Worm (Caenorhabditis elegans): ENCODE data around the gene paqr-2.

Gene paqr-2

ce11 chrIII:5379879-5380331 lies at the start of gene paqr-2:
Gene paqr-2, minus strand, starts transcription at chrIII:5379929.
- no peak for TF ChIP-seq unc-62 (GFP tag; optimal IDR thresholded peaks at IDR 0.05)

ce11 chrIII:5427096-5427495 lies 47.4 kb upstream of the paqr-2 start:
- TF ChIP-seq unc-62 (GFP tag; optimal IDR thresholded peaks at IDR 0.05): no peak

- no peak for TF ChIP-seq unc-62 (GFP tag; optimal IDR thresholded peaks at IDR 0.05)
Measured at ce11 chrIII:5424363-5424762, 44.6 kb upstream of the paqr-2 start.

- no peak for TF ChIP-seq unc-62 (GFP tag; optimal IDR thresholded peaks at IDR 0.05)
Measured at ce11 chrIII:5423665-5424133, 44.0 kb upstream of the paqr-2 start, which contains the start of gene dnj-24. Gene dnj-24, minus strand, starts transcription at chrIII:5424083.

ce11 chrIII:5422561-5423103 lies 42.9 kb upstream of the paqr-2 start:
- TF ChIP-seq unc-62 (GFP tag; optimal IDR thresholded peaks at IDR 0.05): no peak

ce11 chrIII:5421406-5421805 lies 41.7 kb upstream of the paqr-2 start:
- no peak for TF ChIP-seq unc-62 (GFP tag; optimal IDR thresholded peaks at IDR 0.05)

ce11 chrIII:5420276-5420675 lies 40.5 kb upstream of the paqr-2 start:
- TF ChIP-seq unc-62 (GFP tag; optimal IDR thresholded peaks at IDR 0.05): no peak

ce11 chrIII:5419527-5419926 lies 39.8 kb upstream of the paqr-2 start:
- no peak for TF ChIP-seq unc-62 (GFP tag; optimal IDR thresholded peaks at IDR 0.05)

ce11 chrIII:5417921-5418320 lies 38.2 kb upstream of the paqr-2 start:
- no peak for TF ChIP-seq unc-62 (GFP tag; optimal IDR thresholded peaks at IDR 0.05)

ce11 chrIII:5413680-5414079 lies 34.0 kb upstream of the paqr-2 start, which contains the start of gene grl-22:
Gene grl-22, minus strand, starts transcription at chrIII:5414011.
- TF ChIP-seq unc-62 (GFP tag; optimal IDR thresholded peaks at IDR 0.05): no peak

- no peak for TF ChIP-seq unc-62 (GFP tag; optimal IDR thresholded peaks at IDR 0.05)
Measured at ce11 chrIII:5407588-5407987, 27.9 kb upstream of the paqr-2 start, which contains the start of gene W03A5.1. Gene W03A5.1, plus strand, starts transcription at chrIII:5407888.

ce11 chrIII:5407060-5407459 lies 27.3 kb upstream of the paqr-2 start:
- no peak for TF ChIP-seq unc-62 (GFP tag; optimal IDR thresholded peaks at IDR 0.05)

- TF ChIP-seq unc-62 (GFP tag; optimal IDR thresholded peaks at IDR 0.05): no peak
Measured at ce11 chrIII:5406314-5406713, 26.6 kb upstream of the paqr-2 start.

- no peak for TF ChIP-seq unc-62 (GFP tag; optimal IDR thresholded peaks at IDR 0.05)
Measured at ce11 chrIII:5405628-5406084, 25.9 kb upstream of the paqr-2 start, which contains the start of the genes W03A5.2 and Y32H12A.8. Gene W03A5.2, plus strand, starts transcription at chrIII:5406034. Gene Y32H12A.8, minus strand, starts transcription at chrIII:5406037.

- TF ChIP-seq unc-62 (GFP tag; optimal IDR thresholded peaks at IDR 0.05): no peak
Measured at ce11 chrIII:5404998-5405397, 25.3 kb upstream of the paqr-2 start.

ce11 chrIII:5402419-5402818 lies 22.7 kb upstream of the paqr-2 start:
- no peak for TF ChIP-seq unc-62 (GFP tag; optimal IDR thresholded peaks at IDR 0.05)

ce11 chrIII:5395746-5396145 lies 16.0 kb upstream of the paqr-2 start:
- TF ChIP-seq unc-62 (GFP tag; optimal IDR thresholded peaks at IDR 0.05): no peak

ce11 chrIII:5389365-5389764 lies 9.6 kb upstream of the paqr-2 start:
- no peak for TF ChIP-seq unc-62 (GFP tag; optimal IDR thresholded peaks at IDR 0.05)

Measured in whole organism, dauer.